Fruit fly (Drosophila melanogaster) whole organism, prepupa: ENCODE measurements around the gene PGRP-LE.

ENCODE experiments used
- CG11902 ChIP-seq: fragments of 200-800 bp; sonication (Bioruptor generic); optimal IDR thresholded peaks from 3 replicates; lab custom pipeline; 2016; ENCODE audit warnings: missing biosample characterization, missing genetic modification characterization
- CG15336 ChIP-seq: fragments of 200-800 bp; sonication (Bioruptor generic); IDR thresholded peaks from 2 replicates; pipeline ENCODE4 v1.3.6; 2022; ENCODE audit warnings: missing biosample characterization, missing genetic modification characterization
- CG16779 ChIP-seq: fragments of 200-800 bp; sonication (Bioruptor generic); optimal IDR thresholded peaks from 3 replicates; lab custom pipeline; 2017; ENCODE audit warnings: missing biosample characterization, mild to moderate bottlenecking, missing genetic modification characterization
- CG3032 ChIP-seq: fragments of 200-800 bp; optimal IDR thresholded peaks from 2 replicates; lab custom pipeline; 2019; ENCODE audit warnings: missing biosample characterization, mild to moderate bottlenecking, missing genetic modification characterization, moderate library complexity
- CG31627 ChIP-seq: fragments of 200-800 bp; sonication (Bioruptor generic); optimal IDR thresholded peaks from 3 replicates; lab custom pipeline; 2016; ENCODE audit warnings: missing biosample characterization, missing genetic modification characterization
- CG4318 ChIP-seq: fragments of 200-800 bp; sonication (Bioruptor generic); optimal IDR thresholded peaks from 3 replicates; lab custom pipeline; 2017; ENCODE audit warnings: missing biosample characterization, mild to moderate bottlenecking, missing genetic modification characterization
- CG6163 ChIP-seq: fragments of 200-800 bp; sonication (Bioruptor generic); IDR thresholded peaks from 3 replicates; pipeline ENCODE4 v1.3.6; 2022; ENCODE audit warnings: missing biosample characterization, missing genetic modification characterization
- CG6792 ChIP-seq: fragments of 200-800 bp; sonication (Bioruptor generic); optimal IDR thresholded peaks from 3 replicates; lab custom pipeline; 2016; ENCODE audit warnings: missing biosample characterization, missing genetic modification characterization
- CG6808 ChIP-seq: fragments of 200-800 bp; sonication (Bioruptor generic); optimal IDR thresholded peaks from 3 replicates; lab custom pipeline; 2017; ENCODE audit warnings: missing biosample characterization, missing genetic modification characterization, mild to moderate bottlenecking, moderate library complexity, missing genetic modification reagents
- CG6854 ChIP-seq: fragments of 200-800 bp; sonication (Bioruptor generic); optimal IDR thresholded peaks from 2 replicates; lab custom pipeline; 2017; ENCODE audit warnings: missing biosample characterization, mild to moderate bottlenecking, missing genetic modification characterization
- CG7368 ChIP-seq: fragments of 200-800 bp; sonication (Bioruptor generic); optimal IDR thresholded peaks from 3 replicates; lab custom pipeline; 2016; ENCODE audit warnings: missing biosample characterization, missing genetic modification characterization
- CG8119 ChIP-seq: fragments of 200-800 bp; sonication (Bioruptor generic); IDR thresholded peaks from 3 replicates; pipeline ENCODE4 v1.3.6; 2022; ENCODE audit warnings: missing biosample characterization, missing genetic modification characterization
- CG8319 ChIP-seq: fragments of 200-800 bp; sonication (Bioruptor generic); optimal IDR thresholded peaks from 3 replicates; lab custom pipeline; 2016; ENCODE audit warnings: missing biosample characterization, missing genetic modification characterization
- CG9139 ChIP-seq: fragments of 200-800 bp; sonication (Bioruptor generic); optimal IDR thresholded peaks from 3 replicates; lab custom pipeline; 2017; ENCODE audit warnings: missing biosample characterization, mild to moderate bottlenecking, missing genetic modification characterization
- Eip75B ChIP-seq: fragments of 200-800 bp; sonication (Bioruptor generic); optimal IDR thresholded peaks from 3 replicates; lab custom pipeline; 2016; ENCODE audit warnings: missing biosample characterization, missing genetic modification characterization
- Eip78C ChIP-seq: fragments of 200-800 bp; sonication (Bioruptor generic); peaks from one replicate; lab custom pipeline; 2016; ENCODE audit warnings: missing biosample characterization, missing genetic modification characterization
- Ets21C ChIP-seq: fragments of 200-800 bp; sonication (Bioruptor generic); optimal IDR thresholded peaks from 3 replicates; lab custom pipeline; 2016; ENCODE audit warnings: missing biosample characterization, missing genetic modification characterization
- Gug ChIP-seq: fragments of 200-800 bp; sonication (Bioruptor generic); IDR thresholded peaks from 2 replicates; pipeline ENCODE4 v1.3.6; 2022; ENCODE audit warnings: missing biosample characterization, missing genetic modification characterization
- Hr4 ChIP-seq: fragments of 200-800 bp; sonication (Bioruptor generic); optimal IDR thresholded peaks from 3 replicates; lab custom pipeline; 2016; ENCODE audit warnings: missing biosample characterization, missing genetic modification characterization
- Lpt ChIP-seq: fragments of 200-800 bp; sonication (Bioruptor generic); optimal IDR thresholded peaks from 3 replicates; lab custom pipeline; 2016; ENCODE audit warnings: missing biosample characterization, missing genetic modification characterization
- Met ChIP-seq: fragments of 200-800 bp; sonication (Bioruptor generic); optimal IDR thresholded peaks from 3 replicates; lab custom pipeline; 2016; ENCODE audit warnings: missing biosample characterization, missing genetic modification characterization
- OdsH ChIP-seq: fragments of 200-800 bp; sonication (Bioruptor generic); optimal IDR thresholded peaks from 3 replicates; lab custom pipeline; 2016; ENCODE audit warnings: missing biosample characterization, missing genetic modification characterization
- Sox102F ChIP-seq: fragments of 200-800 bp; sonication (Bioruptor generic); optimal IDR thresholded peaks from 2 replicates; lab custom pipeline; 2016; ENCODE audit warnings: missing biosample characterization, mild to moderate bottlenecking, missing genetic modification characterization
- Sox14 ChIP-seq: fragments of 200-800 bp; sonication (Bioruptor generic); optimal IDR thresholded peaks from 3 replicates; lab custom pipeline; 2016; ENCODE audit warnings: missing biosample characterization, missing genetic modification characterization
- dac ChIP-seq: fragments of 200-800 bp; sonication (Bioruptor generic); optimal IDR thresholded peaks from 2 replicates; lab custom pipeline; 2017; ENCODE audit warnings: missing biosample characterization, mild to moderate bottlenecking, missing genetic modification characterization
- eg ChIP-seq: fragments of 200-800 bp; sonication (Bioruptor generic); IDR thresholded peaks from 3 replicates; pipeline ENCODE4 v1.3.6; 2022; ENCODE audit warnings: missing biosample characterization, missing genetic modification characterization
- fd85E ChIP-seq: fragments of 200-800 bp; sonication (Bioruptor generic); optimal IDR thresholded peaks from 3 replicates; lab custom pipeline; 2016; ENCODE audit warnings: missing biosample characterization, missing genetic modification characterization
- fkh ChIP-seq: fragments of 200-800 bp; sonication (Bioruptor generic); optimal IDR thresholded peaks from 3 replicates; lab custom pipeline; 2017; ENCODE audit warnings: missing biosample characterization, mild to moderate bottlenecking, missing genetic modification characterization, moderate library complexity
- lz ChIP-seq: fragments of 200-800 bp; sonication (Bioruptor generic); optimal IDR thresholded peaks from 3 replicates; lab custom pipeline; 2016; ENCODE audit warnings: missing biosample characterization, missing genetic modification characterization
- salr ChIP-seq, 2 experiments: fragments of 200-800 bp; sonication (Bioruptor generic); optimal IDR thresholded peaks; 3 replicates each; lab custom pipeline; 2016 to 2018; ENCODE audit warnings: missing biosample characterization in 2 of 2, missing genetic modification characterization in 2 of 2, mild to moderate bottlenecking in 1 of 2
- spab ChIP-seq: fragments of 200-800 bp; sonication (Bioruptor generic); optimal IDR thresholded peaks from 2 replicates; lab custom pipeline; 2017; ENCODE audit warnings: missing biosample characterization, mild to moderate bottlenecking, missing genetic modification characterization, missing genetic modification reagents
- ss ChIP-seq, 2 experiments: fragments of 200-800 bp; sonication (Bioruptor generic); optimal IDR thresholded peaks; 2 replicates in 1 of 2; 3 replicates in 1 of 2; lab custom pipeline; 2017 to 2018; ENCODE audit warnings: mild to moderate bottlenecking in 2 of 2, missing biosample characterization in 2 of 2, missing genetic modification characterization in 2 of 2, moderate library complexity in 1 of 2
- svp ChIP-seq: fragments of 200-800 bp; sonication (Bioruptor generic); peaks from one replicate; lab custom pipeline; 2016; ENCODE audit warnings: missing biosample characterization, missing genetic modification characterization
- topi ChIP-seq: fragments of 200-800 bp; sonication (Bioruptor generic); optimal IDR thresholded peaks from 3 replicates; lab custom pipeline; 2016; ENCODE audit warnings: missing biosample characterization, missing genetic modification characterization
- vri ChIP-seq: fragments of 200-800 bp; sonication (Bioruptor generic); optimal IDR thresholded peaks from 3 replicates; lab custom pipeline; 2016; ENCODE audit warnings: missing biosample characterization, mild to moderate bottlenecking, missing genetic modification characterization

The PGRP-LE gene

dm6 chrX:15812615-15812995 lies 8.9 kb upstream of the PGRP-LE start:
- TF ChIP-seq Lpt (GFP tag; lab: Kevin White, UChicago) = no peak
- peak in 1 of 2 experiments; percentile 10 for TF ChIP-seq salr (GFP tag; optimal IDR thresholded peaks at IDR 0.05; lab: Kevin White, UChicago)
- TF ChIP-seq, all 60 proteins: peak for 1

dm6 chrX:15811666-15812614 lies 8.3 kb upstream of the PGRP-LE start:
- TF ChIP-seq fd85E (GFP tag; lab: Kevin White, UChicago) (peak; percentile 35), Sox102F (peak; percentile 33), fkh (GFP tag; lab: Kevin White, UChicago) (peak; percentile 25), CG16779 (tag; lab: Kevin White, UChicago) (peak; percentile 12), eg (GFP tag; lab: Robert Waterston, UW) (peak; percentile 48), Eip75B (GFP tag; lab: Kevin White, UChicago) (no peak), CG6808 (GFP tag; lab: Kevin White, UChicago) (peak; percentile 22), Sox14 (GFP tag; lab: Kevin White, UChicago) (peak; percentile 65), Eip78C (GFP tag; lab: Kevin White, UChicago) (peak; percentile 65), Met (GFP tag; lab: Kevin White, UChicago) (peak; percentile 29), CG15336 (peak; percentile 66; the same call in 1 of the 2 replicates), CG8119 (GFP tag; lab: Robert Waterston, UW) (peak; percentile 61; the same call in 2 of the 3 replicates), ss (GFP tag; optimal IDR thresholded peaks at IDR 0.05; lab: Kevin White, UChicago) (peak; percentile 2 to 11), CG6163 (GFP tag; lab: Robert Waterston, UW) (peak; percentile 62), CG6854 (peak; percentile 56), Lpt (GFP tag; lab: Kevin White, UChicago) (peak; percentile 56), OdsH (peak; percentile 3), lz (GFP tag; lab: Kevin White, UChicago) (peak; percentile 12), Ets21C (GFP tag; lab: Kevin White, UChicago) (no peak), CG9139 (GFP tag; lab: Kevin White, UChicago) (peak; percentile 1), CG7368 (GFP tag; lab: Kevin White, UChicago) (no peak), Hr4 (GFP tag; lab: Kevin White, UChicago) (no peak), svp (GFP tag; lab: Kevin White, UChicago) (peak; percentile 44), CG11902 (GFP tag; lab: Kevin White, UChicago) (no peak), vri (GFP tag; lab: Kevin White, UChicago) (peak; percentile 54), dac (GFP tag; lab: Kevin White, UChicago) (no peak), CG6792 (no peak)
- TF ChIP-seq, all 60 proteins: peak for 20

dm6 chrX:15809255-15809654 lies 5.6 kb upstream of the PGRP-LE start, which contains the start of gene CG8509:
TSS of gene CG8509 (plus strand) at chrX:15809555.
- TF ChIP-seq fkh (GFP tag; lab: Kevin White, UChicago) (no peak), CG31627 (GFP tag; lab: Kevin White, UChicago) (no peak), CG6854 (no peak), spab (GFP tag; lab: Kevin White, UChicago) (no peak), CG7368 (GFP tag; lab: Kevin White, UChicago) (no peak), CG8319 (GFP tag; lab: Kevin White, UChicago) (no peak), OdsH (no peak), CG4318 (no peak), topi (GFP tag; lab: Kevin White, UChicago) (no peak), CG16779 (tag; lab: Kevin White, UChicago) (no peak), Gug (GFP tag; lab: Robert Waterston, UW) (no peak), Eip78C (GFP tag; lab: Kevin White, UChicago) (no peak), CG3032 (tag; lab: Kevin White, UChicago) (no peak)
